Fruit fly (Drosophila melanogaster) whole organism, embryonic: ENCODE measurements around the gene sau.

ENCODE experiments used
- Ada2b ChIP-seq: fragments of 200-800 bp; sonication (Bioruptor generic); IDR thresholded peaks from 2 replicates; pipeline ENCODE4 v1.3.6; 2022; ENCODE audit warnings: missing biosample characterization, missing genetic modification characterization
- Asciz ChIP-seq: fragments of 200-800 bp; sonication (Bioruptor generic); optimal IDR thresholded peaks from 2 replicates; lab custom pipeline; 2017; ENCODE audit warnings: missing biosample characterization, mild to moderate bottlenecking, missing genetic modification characterization, missing genetic modification reagents
- CG12769 ChIP-seq: fragments of 200-800 bp; sonication (Bioruptor generic); optimal IDR thresholded peaks from 2 replicates; lab custom pipeline; 2019; ENCODE audit warnings: missing biosample characterization, mild to moderate bottlenecking, missing genetic modification characterization, moderate library complexity
- CG14667 ChIP-seq: fragments of 200-800 bp; sonication (Bioruptor generic); IDR thresholded peaks from 2 replicates; pipeline ENCODE4 v1.3.6; 2022; ENCODE audit warnings: missing biosample characterization, missing genetic modification characterization
- CG15601 ChIP-seq: fragments of 200-800 bp; sonication (Bioruptor generic); optimal IDR thresholded peaks from 3 replicates; lab custom pipeline; 2019; ENCODE audit warnings: missing biosample characterization, mild to moderate bottlenecking, missing genetic modification characterization, moderate library complexity
- CG17385 ChIP-seq: fragments of 200-800 bp; sonication (Bioruptor generic); optimal IDR thresholded peaks from 3 replicates; lab custom pipeline; 2018; ENCODE audit warnings: missing biosample characterization, mild to moderate bottlenecking, missing genetic modification characterization
- CG17829 ChIP-seq: fragments of 200-800 bp; optimal IDR thresholded peaks from 2 replicates; lab custom pipeline; 2019; ENCODE audit warnings: missing biosample characterization, mild to moderate bottlenecking, missing genetic modification characterization, moderate library complexity
- CG17912 ChIP-seq: fragments of 200-800 bp; sonication (Bioruptor generic); optimal IDR thresholded peaks from 2 replicates; lab custom pipeline; 2018; ENCODE audit warnings: missing biosample characterization, mild to moderate bottlenecking, missing genetic modification characterization
- CG18476 ChIP-seq: fragments of 200-800 bp; sonication (Bioruptor generic); optimal IDR thresholded peaks from 2 replicates; lab custom pipeline; 2016; ENCODE audit warnings: missing biosample characterization, mild to moderate bottlenecking, missing genetic modification characterization
- CG2129 ChIP-seq: fragments of 200-800 bp; sonication (Bioruptor generic); IDR thresholded peaks from 2 replicates; pipeline ENCODE4 v1.3.6; 2022; ENCODE audit warnings: missing biosample characterization, missing genetic modification characterization; ENCODE audit not compliant: partially characterized antibody
- CG2199 ChIP-seq: fragments of 200-800 bp; sonication (Bioruptor generic); IDR thresholded peaks from 3 replicates; pipeline ENCODE4 v1.3.6; 2022; ENCODE audit warnings: missing biosample characterization, missing genetic modification characterization
- CG31365 ChIP-seq: fragments of 200-800 bp; sonication (Bioruptor generic); optimal IDR thresholded peaks from 2 replicates; lab custom pipeline; 2018; ENCODE audit warnings: missing biosample characterization, mild to moderate bottlenecking, missing genetic modification characterization
- CG6791 ChIP-seq: fragments of 200-800 bp; sonication (Bioruptor generic); IDR thresholded peaks from 3 replicates; pipeline ENCODE4 v1.3.6; 2022; ENCODE audit warnings: missing biosample characterization, missing genetic modification characterization; ENCODE audit not compliant: partially characterized antibody
- CG6813 ChIP-seq: fragments of 200-800 bp; sonication (Bioruptor generic); optimal IDR thresholded peaks from 2 replicates; lab custom pipeline; 2017; ENCODE audit warnings: missing biosample characterization, missing genetic modification characterization, mild to moderate bottlenecking, moderate library complexity, missing genetic modification reagents
- CG7271 ChIP-seq: fragments of 200-800 bp; sonication (Bioruptor generic); optimal IDR thresholded peaks from 2 replicates; lab custom pipeline; 2018; ENCODE audit warnings: missing biosample characterization, mild to moderate bottlenecking, missing genetic modification characterization, moderate library complexity
- CG7372 ChIP-seq: fragments of 200-800 bp; sonication (Bioruptor generic); IDR thresholded peaks from 2 replicates; pipeline ENCODE4 v1.3.6; 2022; ENCODE audit warnings: missing biosample characterization, missing genetic modification characterization
- CG7839 ChIP-seq: fragments of 200-800 bp; sonication (Bioruptor generic); optimal IDR thresholded peaks from 3 replicates; lab custom pipeline; 2018; ENCODE audit warnings: missing biosample characterization, mild to moderate bottlenecking, missing genetic modification characterization, moderate library complexity
- CG7928 ChIP-seq: fragments of 200-800 bp; sonication (Bioruptor generic); optimal IDR thresholded peaks from 2 replicates; lab custom pipeline; 2017; ENCODE audit warnings: missing biosample characterization, mild to moderate bottlenecking, missing genetic modification characterization
- CG7963 ChIP-seq: fragments of 200-800 bp; sonication (Bioruptor generic); IDR thresholded peaks from 3 replicates; pipeline ENCODE4 v1.3.6; 2022; ENCODE audit warnings: missing biosample characterization, missing genetic modification characterization; ENCODE audit not compliant: partially characterized antibody
- CG8944 ChIP-seq: fragments of 200-800 bp; sonication (Bioruptor generic); optimal IDR thresholded peaks from 3 replicates; lab custom pipeline; 2016; ENCODE audit warnings: missing biosample characterization, missing genetic modification characterization
- CG9609 ChIP-seq: fragments of 200-800 bp; sonication (Bioruptor generic); optimal IDR thresholded peaks from 3 replicates; lab custom pipeline; 2016; ENCODE audit warnings: missing biosample characterization, missing genetic modification characterization
- CG9727 ChIP-seq: fragments of 200-800 bp; sonication (Bioruptor generic); optimal IDR thresholded peaks from 3 replicates; lab custom pipeline; 2017; ENCODE audit warnings: missing biosample characterization, mild to moderate bottlenecking, missing genetic modification characterization
- CkIIα-i1 ChIP-seq: fragments of 200-800 bp; sonication (Bioruptor generic); IDR thresholded peaks from 2 replicates; pipeline ENCODE4 v1.3.6; 2022; ENCODE audit warnings: missing biosample characterization, missing genetic modification characterization
- Dek ChIP-seq: fragments of 200-800 bp; sonication (Bioruptor generic); optimal IDR thresholded peaks from 3 replicates; lab custom pipeline; 2019; ENCODE audit warnings: missing biosample characterization, mild to moderate bottlenecking, missing genetic modification characterization, moderate library complexity
- Dip2 ChIP-seq: fragments of 200-800 bp; sonication (Bioruptor generic); IDR thresholded peaks from 2 replicates; pipeline ENCODE4 v1.3.6; 2022; ENCODE audit warnings: missing biosample characterization, missing genetic modification characterization
- Dip3 ChIP-seq: fragments of 200-800 bp; sonication (Bioruptor generic); optimal IDR thresholded peaks from 3 replicates; lab custom pipeline; 2016; ENCODE audit warnings: missing biosample characterization, missing genetic modification characterization
- MBD-R2 ChIP-seq: fragments of 200-800 bp; sonication (Bioruptor generic); IDR thresholded peaks from 2 replicates; pipeline ENCODE4 v1.3.6; 2022; ENCODE audit warnings: missing biosample characterization, missing genetic modification characterization
- Nf-YA ChIP-seq: fragments of 200-800 bp; sonication (Bioruptor generic); IDR thresholded peaks from 2 replicates; pipeline ENCODE4 v1.3.6; 2022; ENCODE audit warnings: missing biosample characterization, missing genetic modification characterization
- Poxn ChIP-seq: fragments of 200-800 bp; sonication (Bioruptor generic); IDR thresholded peaks from 2 replicates; pipeline ENCODE4 v1.3.6; 2022; ENCODE audit warnings: missing biosample characterization, missing genetic modification characterization
- Side ChIP-seq: fragments of 200-800 bp; sonication (Bioruptor generic); optimal IDR thresholded peaks from 2 replicates; lab custom pipeline; 2016; ENCODE audit warnings: missing biosample characterization, missing genetic modification characterization
- Sox100B ChIP-seq: fragments of 200-800 bp; sonication (Bioruptor generic); optimal IDR thresholded peaks from 3 replicates; lab custom pipeline; 2018; ENCODE audit warnings: missing biosample characterization, mild to moderate bottlenecking, missing genetic modification characterization
- abd-A ChIP-seq: fragments of 200-800 bp; sonication (Bioruptor generic); optimal IDR thresholded peaks from 3 replicates; lab custom pipeline; 2019; ENCODE audit warnings: missing biosample characterization, mild to moderate bottlenecking, missing genetic modification characterization, moderate library complexity
- bowl ChIP-seq: fragments of 200-800 bp; sonication (Bioruptor generic); IDR thresholded peaks from 2 replicates; pipeline ENCODE4 v1.3.6; 2022; ENCODE audit warnings: missing biosample characterization, missing genetic modification characterization
- cad ChIP-seq: fragments of >200 bp; optimal IDR thresholded peaks from 2 replicates; lab custom pipeline; 2017; ENCODE audit warnings: missing biosample characterization, missing genetic modification characterization
- cas ChIP-seq: fragments of 200-800 bp; sonication (Bioruptor generic); IDR thresholded peaks from 2 replicates; pipeline ENCODE4 v1.3.6; 2022; ENCODE audit warnings: missing biosample characterization, missing genetic modification characterization
- chm ChIP-seq: fragments of 200-800 bp; sonication (Bioruptor generic); IDR thresholded peaks from 2 replicates; pipeline ENCODE4 v1.3.6; 2022; ENCODE audit warnings: missing biosample characterization, missing genetic modification characterization
- dmrt11E ChIP-seq: fragments of 200-800 bp; sonication (Bioruptor generic); optimal IDR thresholded peaks from 3 replicates; lab custom pipeline; 2018; ENCODE audit warnings: missing biosample characterization, mild to moderate bottlenecking, missing genetic modification characterization, moderate library complexity
- fu2 ChIP-seq: fragments of 200-800 bp; sonication (Bioruptor generic); optimal IDR thresholded peaks from 2 replicates; lab custom pipeline; 2016; ENCODE audit warnings: missing biosample characterization, missing genetic modification characterization
- gem ChIP-seq: fragments of 200-800 bp; sonication (Bioruptor generic); optimal IDR thresholded peaks from 2 replicates; lab custom pipeline; 2019; ENCODE audit warnings: missing biosample characterization, mild to moderate bottlenecking, missing genetic modification characterization, moderate library complexity
- klu ChIP-seq: fragments of 200-800 bp; sonication (Bioruptor generic); IDR thresholded peaks from 2 replicates; pipeline ENCODE4 v1.3.6; 2022; ENCODE audit warnings: missing biosample characterization, missing genetic modification characterization
- kni ChIP-seq: fragments of 200-800 bp; sonication (Bioruptor generic); optimal IDR thresholded peaks from 3 replicates; lab custom pipeline; 2017; ENCODE audit warnings: mild to moderate bottlenecking, missing biosample characterization, missing genetic modification reagents, missing genetic modification characterization
- lola ChIP-seq, 3 experiments: fragments of >200 bp in 2 of 3; fragments of 200-800 bp in 1 of 3; sonication (Bioruptor generic) in 1 of 3; optimal IDR thresholded peaks; 2 replicates each; lab custom pipeline; 2017 to 2019; ENCODE audit warnings: missing biosample characterization in 3 of 3, missing genetic modification characterization in 3 of 3, mild to moderate bottlenecking in 1 of 3, moderate library complexity in 1 of 3
- mld ChIP-seq: fragments of 200-800 bp; sonication (Bioruptor generic); IDR thresholded peaks from 3 replicates; pipeline ENCODE4 v1.3.6; 2022; ENCODE audit warnings: missing biosample characterization, missing genetic modification characterization; ENCODE audit not compliant: partially characterized antibody
- nmo ChIP-seq: fragments of 200-800 bp; sonication (Bioruptor generic); optimal IDR thresholded peaks from 2 replicates; lab custom pipeline; 2018; ENCODE audit warnings: missing biosample characterization, mild to moderate bottlenecking, missing genetic modification characterization, moderate library complexity
- oc ChIP-seq: fragments of 200-800 bp; sonication (Bioruptor generic); optimal IDR thresholded peaks from 2 replicates; lab custom pipeline; 2018; ENCODE audit warnings: missing biosample characterization, mild to moderate bottlenecking, missing genetic modification characterization, moderate library complexity
- otp ChIP-seq: fragments of 200-800 bp; sonication (Bioruptor generic); IDR thresholded peaks from 3 replicates; pipeline ENCODE4, ENCODE4 v1.3.6; 2022; ENCODE audit warnings: missing biosample characterization, missing genetic modification characterization
- tna ChIP-seq: fragments of 200-800 bp; sonication (Bioruptor generic); IDR thresholded peaks from 2 replicates; pipeline ENCODE4 v1.3.6; 2022; ENCODE audit warnings: missing biosample characterization, missing genetic modification characterization; ENCODE audit not compliant: partially characterized antibody
- vvl ChIP-seq: fragments of 200-800 bp; sonication (Bioruptor generic); IDR thresholded peaks from 2 replicates; pipeline ENCODE4 v1.3.6; 2022; ENCODE audit warnings: missing biosample characterization, missing genetic modification characterization
- zen ChIP-seq: fragments of 200-800 bp; sonication (Bioruptor generic); optimal IDR thresholded peaks from 3 replicates; lab custom pipeline; 2018; ENCODE audit warnings: missing biosample characterization, mild to moderate bottlenecking, missing genetic modification characterization, moderate library complexity

The sau gene

DNA sequence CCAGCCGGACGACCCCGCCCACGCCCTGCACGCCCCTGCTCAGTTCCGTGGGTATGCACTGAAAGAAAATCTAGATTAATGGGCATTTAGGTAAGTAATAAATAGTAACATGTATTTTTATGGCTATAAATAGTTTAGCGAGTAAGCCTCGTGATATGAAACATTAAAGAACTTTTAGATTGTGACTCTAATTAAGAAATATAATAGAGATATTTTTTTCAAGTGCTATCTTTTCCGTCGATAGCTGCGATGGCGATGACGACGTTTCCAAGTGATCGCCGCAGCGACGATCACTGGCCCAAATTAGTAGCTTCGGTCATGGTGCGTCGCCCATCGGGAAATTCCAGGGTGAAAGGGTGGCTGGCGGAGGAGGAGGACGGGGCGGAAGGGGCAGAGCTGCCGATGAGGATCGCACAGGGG, 46.0 kb upstream of the sau start (continued):
- peak; percentile 37; the same call in 1 of the 2 replicates for TF ChIP-seq cas
- TF ChIP-seq Nf-YA (GFP tag; lab: Robert Waterston, UW): peak; percentile 81
- no peak for TF ChIP-seq CG7963 (GFP tag; lab: Robert Waterston, UW)
- peak; percentile 71 for TF ChIP-seq CG7271 (tag; lab: Kevin White, UChicago)
- TF ChIP-seq Poxn (GFP tag; lab: Robert Waterston, UW): 0 out of 2 replicates have a peak, but pooled peaks have one; percentile 7
- TF ChIP-seq otp: peak; percentile 92
- peak; percentile 93 for TF ChIP-seq dmrt11E (tag; lab: Kevin White, UChicago)
- TF ChIP-seq abd-A (tag; lab: Kevin White, UChicago): no peak
- TF ChIP-seq klu (GFP tag; lab: Robert Waterston, UW): peak; percentile 64
- TF ChIP-seq kni (GFP tag; lab: Kevin White, UChicago): peak; percentile 65
- peak; percentile 94 for TF ChIP-seq CG15601 (tag; lab: Kevin White, UChicago)
- peak; percentile 62 for TF ChIP-seq CkIIα-i1 (GFP tag; lab: Robert Waterston, UW)
- TF ChIP-seq MBD-R2 (GFP tag; lab: Robert Waterston, UW): peak; percentile 59; the same call in 1 of the 2 replicates
- TF ChIP-seq cad (GFP tag; lab: Kevin White, UChicago): no peak
- TF ChIP-seq CG8944 (GFP tag; lab: Kevin White, UChicago): peak; percentile 57
- TF ChIP-seq bowl (GFP tag; lab: Robert Waterston, UW): peak; percentile 39; the same call in 1 of the 2 replicates
- no peak for TF ChIP-seq CG17912 (GFP tag; lab: Kevin White, UChicago)
- TF ChIP-seq CG7839 (tag; lab: Kevin White, UChicago): peak; percentile 93
- peak; percentile 96 for TF ChIP-seq CG17829 (tag; lab: Kevin White, UChicago)
- peak; percentile 66 for TF ChIP-seq Dip3
- peak; percentile 87 for TF ChIP-seq CG7372 (GFP tag; lab: Robert Waterston, UW)
- TF ChIP-seq vvl (GFP tag; lab: Robert Waterston, UW): peak; percentile 96
- peak; percentile 71 for TF ChIP-seq Side
- peak; percentile 89 for TF ChIP-seq CG12769 (tag; lab: Kevin White, UChicago)
- peak; percentile 89 for TF ChIP-seq CG9727 (GFP tag; lab: Kevin White, UChicago)
- peak; percentile 94 for TF ChIP-seq oc (tag; lab: Kevin White, UChicago)
- TF ChIP-seq Ada2b: peak; percentile 91
- peak; percentile 86 for TF ChIP-seq Dek
- no peak for TF ChIP-seq mld (GFP tag; lab: Robert Waterston, UW)
- TF ChIP-seq fu2: no peak
- peak; percentile 80; the same call in 2 of the 3 replicates for TF ChIP-seq CG2199 (GFP tag; lab: Robert Waterston, UW)
- peak; percentile 92 for TF ChIP-seq Asciz (GFP tag; lab: Kevin White, UChicago)
- TF ChIP-seq CG17385 (GFP tag; lab: Kevin White, UChicago): peak; percentile 86
- TF ChIP-seq CG14667 (GFP tag; lab: Robert Waterston, UW): peak; percentile 86
- TF ChIP-seq CG31365 (tag; lab: Kevin White, UChicago): peak; percentile 63
- peak; percentile 93 for TF ChIP-seq zen (tag; lab: Kevin White, UChicago)
- no peak for TF ChIP-seq CG6791
- TF ChIP-seq Sox100B: peak; percentile 89
- no peak for TF ChIP-seq tna (GFP tag; lab: Robert Waterston, UW)
- TF ChIP-seq lola (GFP tag; optimal IDR thresholded peaks at IDR 0.05; lab: Kevin White, UChicago): peak in 1 of 3 experiments; percentile 93
- peak; percentile 96 for TF ChIP-seq gem (tag; lab: Kevin White, UChicago)
- 0 out of 2 replicates have a peak, but pooled peaks have one; percentile 19 for TF ChIP-seq Dip2 (GFP tag; lab: Robert Waterston, UW)
- TF ChIP-seq CG18476 (GFP tag; lab: Kevin White, UChicago): peak; percentile 85
- TF ChIP-seq CG6813 (GFP tag; lab: Kevin White, UChicago): peak; percentile 87
- TF ChIP-seq CG9609 (GFP tag; lab: Kevin White, UChicago): peak; percentile 78
- no peak for TF ChIP-seq CG2129
- TF ChIP-seq CG7928 (GFP tag; lab: Kevin White, UChicago): peak; percentile 27
- TF ChIP-seq nmo (GFP tag; lab: Kevin White, UChicago): peak; percentile 94
- TF ChIP-seq chm (GFP tag; lab: Robert Waterston, UW): peak; percentile 92
